Fruit fly (Drosophila melanogaster) whole organism, embryonic: ENCODE data around the gene CG42342.

ENCODE experiments used
- Aef1 ChIP-seq: fragments of 200-800 bp; sonication (Bioruptor generic); IDR thresholded peaks from 3 replicates; pipeline ENCODE4 v1.3.6; 2022; ENCODE audit warnings: missing biosample characterization, missing genetic modification characterization
- Blimp-1 ChIP-seq: fragments of 200-800 bp; sonication (Bioruptor generic); optimal IDR thresholded peaks from 3 replicates; lab custom pipeline; 2018; ENCODE audit warnings: missing biosample characterization, missing genetic modification characterization, mild to moderate bottlenecking, moderate library complexity, missing genetic modification reagents
- CG11723 ChIP-seq: fragments of 200-800 bp; sonication (Bioruptor generic); optimal IDR thresholded peaks from 2 replicates; lab custom pipeline; 2017; ENCODE audit warnings: missing biosample characterization, mild to moderate bottlenecking, missing genetic modification characterization
- CG13287 ChIP-seq: fragments of 200-800 bp; sonication (Bioruptor generic); IDR thresholded peaks from 2 replicates; pipeline ENCODE4 v1.3.6; 2022; ENCODE audit warnings: missing biosample characterization, missing genetic modification characterization; ENCODE audit not compliant: partially characterized antibody
- CG15073 ChIP-seq: fragments of 200-800 bp; sonication (Bioruptor generic); optimal IDR thresholded peaks from 2 replicates; lab custom pipeline; 2016; ENCODE audit warnings: missing biosample characterization, missing genetic modification characterization
- CG16813 ChIP-seq: fragments of 200-800 bp; sonication (Bioruptor generic); IDR thresholded peaks from 3 replicates; pipeline ENCODE4 v1.3.6; 2022; ENCODE audit warnings: missing biosample characterization, missing genetic modification characterization; ENCODE audit not compliant: partially characterized antibody
- CG2120 ChIP-seq: fragments of 200-800 bp; sonication (Bioruptor generic); optimal IDR thresholded peaks from 3 replicates; lab custom pipeline; 2016; ENCODE audit warnings: missing biosample characterization, missing genetic modification characterization
- CG2129 ChIP-seq: fragments of 200-800 bp; sonication (Bioruptor generic); IDR thresholded peaks from 2 replicates; pipeline ENCODE4 v1.3.6; 2022; ENCODE audit warnings: missing biosample characterization, missing genetic modification characterization; ENCODE audit not compliant: partially characterized antibody
- CG3065 ChIP-seq: fragments of 200-800 bp; sonication (Bioruptor generic); optimal IDR thresholded peaks from 2 replicates; lab custom pipeline; 2016; ENCODE audit warnings: missing biosample characterization, missing genetic modification characterization
- CG31365 ChIP-seq: fragments of 200-800 bp; sonication (Bioruptor generic); optimal IDR thresholded peaks from 2 replicates; lab custom pipeline; 2018; ENCODE audit warnings: missing biosample characterization, mild to moderate bottlenecking, missing genetic modification characterization
- CG34376 ChIP-seq: fragments of 200-800 bp; sonication (Bioruptor generic); optimal IDR thresholded peaks from 2 replicates; lab custom pipeline; 2018; ENCODE audit warnings: missing biosample characterization, mild to moderate bottlenecking, missing genetic modification characterization
- CG34422 ChIP-seq: fragments of 200-800 bp; sonication (Bioruptor generic); IDR thresholded peaks from 3 replicates; pipeline ENCODE4 v1.3.6; 2022; ENCODE audit warnings: missing biosample characterization, missing genetic modification characterization
- CG4820 ChIP-seq: fragments of 200-800 bp; sonication (Bioruptor generic); optimal IDR thresholded peaks from 3 replicates; lab custom pipeline; 2016; ENCODE audit warnings: missing biosample characterization, missing genetic modification characterization
- CG6791 ChIP-seq: fragments of 200-800 bp; sonication (Bioruptor generic); IDR thresholded peaks from 3 replicates; pipeline ENCODE4 v1.3.6; 2022; ENCODE audit warnings: missing biosample characterization, missing genetic modification characterization; ENCODE audit not compliant: partially characterized antibody
- CG6854 ChIP-seq: fragments of 200-800 bp; sonication (Bioruptor generic); optimal IDR thresholded peaks from 3 replicates; lab custom pipeline; 2017; ENCODE audit warnings: missing biosample characterization, mild to moderate bottlenecking, missing genetic modification characterization
- CG9876 ChIP-seq: fragments of 200-800 bp; sonication (Bioruptor generic); optimal IDR thresholded peaks from 2 replicates; lab custom pipeline; 2016; ENCODE audit warnings: missing biosample characterization, missing genetic modification characterization
- Camta ChIP-seq: fragments of 200-800 bp; sonication (Bioruptor generic); optimal IDR thresholded peaks from 2 replicates; lab custom pipeline; 2016; ENCODE audit warnings: missing biosample characterization, missing genetic modification characterization
- D ChIP-seq, 2 experiments: fragments of 200-800 bp in 1 of 2; fragments of >200 bp in 1 of 2; sonication (Bioruptor generic) in 1 of 2; optimal IDR thresholded peaks; 2 replicates in 1 of 2; 3 replicates in 1 of 2; lab custom pipeline; 2017; ENCODE audit warnings: mild to moderate bottlenecking in 1 of 2, missing biosample characterization in 1 of 2, missing genetic modification characterization in 1 of 2, missing genetic modification reagents in 1 of 2
- Dek ChIP-seq: fragments of 200-800 bp; sonication (Bioruptor generic); optimal IDR thresholded peaks from 3 replicates; lab custom pipeline; 2019; ENCODE audit warnings: missing biosample characterization, mild to moderate bottlenecking, missing genetic modification characterization, moderate library complexity
- Dll ChIP-seq: fragments of 200-800 bp; sonication (Bioruptor generic); IDR thresholded peaks from 4 replicates; pipeline ENCODE4 v1.3.6; 2022; ENCODE audit warnings: missing biosample characterization, missing genetic modification characterization; ENCODE audit not compliant: partially characterized antibody
- Dref ChIP-seq: fragments of 200-800 bp; sonication (Bioruptor generic); IDR thresholded peaks from 2 replicates; pipeline ENCODE4 v1.3.6; 2022; ENCODE audit warnings: missing biosample characterization, missing genetic modification characterization
- GATAe ChIP-seq: fragments of 200-800 bp; sonication (Bioruptor generic); conservative IDR thresholded peaks from 2 replicates; pipeline ENCODE4 v1.3.6; 2022; ENCODE audit warnings: missing biosample characterization, missing genetic modification characterization
- HLH4C ChIP-seq: fragments of 200-800 bp; sonication (Bioruptor generic); IDR thresholded peaks from 3 replicates; pipeline ENCODE4 v1.3.6; 2022; ENCODE audit warnings: missing biosample characterization, missing genetic modification characterization; ENCODE audit not compliant: partially characterized antibody
- MBD-R2 ChIP-seq: fragments of 200-800 bp; sonication (Bioruptor generic); IDR thresholded peaks from 2 replicates; pipeline ENCODE4 v1.3.6; 2022; ENCODE audit warnings: missing biosample characterization, missing genetic modification characterization
- Meics ChIP-seq: fragments of 200-800 bp; sonication (Bioruptor generic); optimal IDR thresholded peaks from 2 replicates; lab custom pipeline; 2017; ENCODE audit warnings: missing biosample characterization, mild to moderate bottlenecking, missing genetic modification characterization
- NC2β ChIP-seq: fragments of 200-800 bp; sonication (Bioruptor generic); optimal IDR thresholded peaks from 2 replicates; lab custom pipeline; 2016; ENCODE audit warnings: missing biosample characterization, missing genetic modification characterization
- Neu2 ChIP-seq: fragments of 200-800 bp; sonication (Bioruptor generic); optimal IDR thresholded peaks from 3 replicates; lab custom pipeline; 2016; ENCODE audit warnings: missing biosample characterization, missing genetic modification characterization, borderline replicate concordance
- Scr ChIP-seq: fragments of 200-800 bp; sonication (Bioruptor generic); IDR thresholded peaks from 2 replicates; pipeline ENCODE4 v1.3.6; 2022; ENCODE audit warnings: missing biosample characterization, missing genetic modification characterization; ENCODE audit not compliant: partially characterized antibody
- Sry-δ ChIP-seq: fragments of 200-800 bp; sonication (Bioruptor generic); optimal IDR thresholded peaks from 2 replicates; lab custom pipeline; 2016; ENCODE audit warnings: missing biosample characterization, missing genetic modification characterization
- ato ChIP-seq: fragments of 200-800 bp; sonication (Bioruptor generic); IDR thresholded peaks from 2 replicates; pipeline ENCODE4 v1.3.6; 2022; ENCODE audit warnings: missing biosample characterization, missing genetic modification characterization; ENCODE audit not compliant: partially characterized antibody
- bbx ChIP-seq: fragments of 200-800 bp; sonication (Bioruptor generic); IDR thresholded peaks from 2 replicates; pipeline ENCODE4 v1.3.6; 2022; ENCODE audit warnings: missing biosample characterization, missing genetic modification characterization; ENCODE audit not compliant: partially characterized antibody
- bigmax ChIP-seq: fragments of 200-800 bp; sonication (Bioruptor generic); optimal IDR thresholded peaks from 2 replicates; lab custom pipeline; 2018; ENCODE audit warnings: missing biosample characterization, mild to moderate bottlenecking, missing genetic modification characterization
- br ChIP-seq: fragments of >200 bp; optimal IDR thresholded peaks from 2 replicates; lab custom pipeline; 2017
- crp ChIP-seq, 2 experiments: fragments of 200-800 bp; sonication (Bioruptor generic); optimal IDR thresholded peaks; 2 replicates in 1 of 2; 3 replicates in 1 of 2; lab custom pipeline; 2017; ENCODE audit warnings: missing biosample characterization in 2 of 2, missing genetic modification characterization in 2 of 2, mild to moderate bottlenecking in 1 of 2, moderate library complexity in 1 of 2
- disco-r ChIP-seq: fragments of 200-800 bp; sonication (Bioruptor generic); optimal IDR thresholded peaks from 2 replicates; lab custom pipeline; 2016; ENCODE audit warnings: missing biosample characterization, missing genetic modification characterization
- dmrt11E ChIP-seq: fragments of 200-800 bp; sonication (Bioruptor generic); optimal IDR thresholded peaks from 3 replicates; lab custom pipeline; 2018; ENCODE audit warnings: missing biosample characterization, mild to moderate bottlenecking, missing genetic modification characterization, moderate library complexity
- hbn ChIP-seq: fragments of 200-800 bp; sonication (Bioruptor generic); IDR thresholded peaks from 2 replicates; pipeline ENCODE4 v1.3.6; 2022; ENCODE audit warnings: missing biosample characterization, missing genetic modification characterization; ENCODE audit not compliant: partially characterized antibody
- lbe ChIP-seq: fragments of 200-800 bp; sonication (Bioruptor generic); optimal IDR thresholded peaks from 2 replicates; lab custom pipeline; 2016; ENCODE audit warnings: missing biosample characterization, mild to moderate bottlenecking, missing genetic modification characterization
- pzg ChIP-seq: fragments of 200-800 bp; sonication (Bioruptor generic); optimal IDR thresholded peaks from 3 replicates; lab custom pipeline; 2018; ENCODE audit warnings: missing biosample characterization, mild to moderate bottlenecking, missing genetic modification characterization, moderate library complexity
- rib ChIP-seq: fragments of 200-800 bp; sonication (Bioruptor generic); IDR thresholded peaks from 2 replicates; pipeline ENCODE4 v1.3.6; 2022; ENCODE audit warnings: missing biosample characterization, missing genetic modification characterization
- seq ChIP-seq: fragments of 200-800 bp; sonication (Bioruptor generic); IDR thresholded peaks from 2 replicates; pipeline ENCODE4 v1.3.6; 2022; ENCODE audit warnings: missing biosample characterization, missing genetic modification characterization
- sob ChIP-seq: fragments of 200-800 bp; sonication (Bioruptor generic); IDR thresholded peaks from 2 replicates; pipeline ENCODE4 v1.3.6; 2022; ENCODE audit warnings: missing biosample characterization, missing genetic modification characterization
- stwl ChIP-seq: fragments of 200-800 bp; sonication (Bioruptor generic); optimal IDR thresholded peaks from 3 replicates; lab custom pipeline; 2018; ENCODE audit warnings: missing biosample characterization, mild to moderate bottlenecking, missing genetic modification characterization, moderate library complexity
- tna ChIP-seq: fragments of 200-800 bp; sonication (Bioruptor generic); IDR thresholded peaks from 2 replicates; pipeline ENCODE4 v1.3.6; 2022; ENCODE audit warnings: missing biosample characterization, missing genetic modification characterization; ENCODE audit not compliant: partially characterized antibody
- toy ChIP-seq: fragments of 200-800 bp; sonication (Bioruptor generic); IDR thresholded peaks from 2 replicates; pipeline ENCODE4 v1.3.6; 2022; ENCODE audit warnings: missing biosample characterization, missing genetic modification characterization
- trem ChIP-seq: fragments of 200-800 bp; optimal IDR thresholded peaks from 3 replicates; lab custom pipeline; 2019; ENCODE audit warnings: missing biosample characterization, mild to moderate bottlenecking, missing genetic modification characterization, moderate library complexity
- vvl ChIP-seq: fragments of 200-800 bp; sonication (Bioruptor generic); IDR thresholded peaks from 2 replicates; pipeline ENCODE4 v1.3.6; 2022; ENCODE audit warnings: missing biosample characterization, missing genetic modification characterization
- zen2 ChIP-seq: fragments of 200-800 bp; sonication (Bioruptor generic); IDR thresholded peaks from 3 replicates; pipeline ENCODE4 v1.3.6; 2022; ENCODE audit warnings: missing biosample characterization, missing genetic modification characterization; ENCODE audit not compliant: partially characterized antibody

CG42342 gene

DNA sequence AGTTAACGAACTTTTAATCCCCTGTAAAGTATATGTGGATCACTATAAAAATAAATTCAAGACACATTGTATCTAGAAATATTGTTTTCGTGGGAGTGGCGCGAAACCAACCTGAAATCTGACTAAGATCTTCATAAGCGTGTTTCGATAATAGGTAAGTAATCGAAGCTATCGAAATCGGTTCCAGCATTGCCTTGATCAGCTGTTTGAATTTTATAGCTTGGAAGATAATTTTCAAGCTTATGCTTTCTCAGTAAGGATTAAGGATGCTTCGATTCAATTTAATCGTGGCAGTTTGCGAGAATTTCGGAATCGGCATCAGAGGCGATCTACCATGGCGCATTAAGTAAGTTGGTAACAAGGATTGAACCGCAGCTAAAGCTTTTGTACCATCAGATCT is 21.6 kb upstream of the CG42342 start, which contains the start of gene Dhfr:
Gene Dhfr, plus strand, starts transcription at position 173 of the 400 bp plus-strand sequence.
- TF ChIP-seq Dek: no peak
- TF ChIP-seq toy (GFP tag; lab: Robert Waterston, UW): no peak
- TF ChIP-seq CG34376: no peak
- no peak for TF ChIP-seq Blimp-1 (GFP tag; lab: Kevin White, UChicago)
- no peak for TF ChIP-seq CG16813 (GFP tag; lab: Robert Waterston, UW)
- TF ChIP-seq lbe: no peak
- no peak for TF ChIP-seq bigmax (GFP tag; lab: Kevin White, UChicago)
- no peak for TF ChIP-seq CG15073 (GFP tag; lab: Kevin White, UChicago)
- TF ChIP-seq Scr: peak; percentile 36; the same call in 1 of the 2 replicates
- no peak for TF ChIP-seq CG4820
- no peak for TF ChIP-seq sob
- no peak for TF ChIP-seq Neu2 (GFP tag; lab: Kevin White, UChicago)
- TF ChIP-seq CG2129 (GFP tag; lab: Robert Waterston, UW): 0 out of 2 replicates have a peak, but pooled peaks have one; percentile 13
- peak; percentile 62 for TF ChIP-seq Dref (GFP tag; lab: Robert Waterston, UW)
- peak; percentile 18; the same call in 1 of the 2 replicates for TF ChIP-seq bbx (GFP tag; lab: Robert Waterston, UW)
- TF ChIP-seq pzg (GFP tag; lab: Kevin White, UChicago): peak; percentile 23
- TF ChIP-seq CG6854 (GFP tag; lab: Kevin White, UChicago): no peak
- TF ChIP-seq rib (GFP tag; lab: Robert Waterston, UW): no peak
- peak; percentile 18 for TF ChIP-seq Sry-δ
- no peak for TF ChIP-seq Camta (GFP tag; lab: Kevin White, UChicago)
- TF ChIP-seq CG34422 (GFP tag; lab: Robert Waterston, UW): no peak
- TF ChIP-seq Dll: peak; percentile 61; the same call in 2 of the 4 replicates
- TF ChIP-seq CG13287 (GFP tag; lab: Robert Waterston, UW): peak; percentile 55
- TF ChIP-seq ato (GFP tag; lab: Robert Waterston, UW): no peak
- no peak; the same call in 1 of the 2 replicates for TF ChIP-seq tna
- no peak for TF ChIP-seq CG3065 (GFP tag; lab: Kevin White, UChicago)
- no peak for TF ChIP-seq CG9876 (GFP tag; lab: Kevin White, UChicago)
- TF ChIP-seq br (lab: Kevin White, UChicago): no peak
- TF ChIP-seq vvl: no peak
- peak; percentile 35; the same call in 1 of the 3 replicates for TF ChIP-seq CG6791 (GFP tag; lab: Robert Waterston, UW)
- peak; percentile 72 for TF ChIP-seq stwl (tag; lab: Kevin White, UChicago)
- TF ChIP-seq dmrt11E (tag; lab: Kevin White, UChicago): no peak
- no peak for TF ChIP-seq CG31365
- no peak for TF ChIP-seq CG2120 (GFP tag; lab: Kevin White, UChicago)
- TF ChIP-seq seq: no peak
- TF ChIP-seq NC2β (GFP tag; lab: Kevin White, UChicago): no peak
- peak; percentile 50; the same call in 1 of the 2 replicates for TF ChIP-seq hbn (GFP tag; lab: Robert Waterston, UW)
- TF ChIP-seq crp (GFP tag; optimal IDR thresholded peaks at IDR 0.05; lab: Kevin White, UChicago): peak in 1 of 2 experiments; percentile 67
- TF ChIP-seq trem (tag; lab: Kevin White, UChicago): peak; percentile 21
- TF ChIP-seq disco-r (GFP tag; lab: Kevin White, UChicago): no peak
- no peak for TF ChIP-seq D (optimal IDR thresholded peaks at IDR 0.05; lab: Kevin White, UChicago)
- no peak for TF ChIP-seq D (GFP tag; optimal IDR thresholded peaks at IDR 0.05; lab: Kevin White, UChicago)
- no peak for TF ChIP-seq CG11723 (GFP tag; lab: Kevin White, UChicago)
- TF ChIP-seq Meics: no peak
- peak; percentile 57; the same call in 1 of the 3 replicates for TF ChIP-seq zen2
- peak; percentile 70; the same call in 1 of the 2 replicates for TF ChIP-seq MBD-R2 (GFP tag; lab: Robert Waterston, UW)
- no peak for TF ChIP-seq Aef1 (GFP tag; lab: Robert Waterston, UW)
- peak; percentile 60; the same call in 2 of the 3 replicates for TF ChIP-seq HLH4C (GFP tag; lab: Robert Waterston, UW)
- no peak for TF ChIP-seq GATAe (GFP tag; lab: Robert Waterston, UW)
